Worm (Caenorhabditis elegans) whole organism, L3 larva: ENCODE data around the gene C50F4.12.

Source experiments
- elt-2 ChIP-seq: sonication (generic microtip); optimal IDR thresholded peaks from 2 replicates; lab custom pipeline; 2016; ENCODE audit warnings: missing genetic modification reagents, mild to moderate bottlenecking, missing genetic modification characterization, missing compliant biosample characterization
- jun-1 ChIP-seq: fragments of 150-350 bp; optimal IDR thresholded peaks from 2 replicates; lab custom pipeline; 2014; ENCODE audit warnings: missing biosample characterization, missing genetic modification reagents, missing genetic modification characterization
- nhr-12 ChIP-seq: fragments of 150-350 bp; optimal IDR thresholded peaks from 2 replicates; lab custom pipeline; 2014; ENCODE audit warnings: missing biosample characterization, missing genetic modification characterization

DNA sequence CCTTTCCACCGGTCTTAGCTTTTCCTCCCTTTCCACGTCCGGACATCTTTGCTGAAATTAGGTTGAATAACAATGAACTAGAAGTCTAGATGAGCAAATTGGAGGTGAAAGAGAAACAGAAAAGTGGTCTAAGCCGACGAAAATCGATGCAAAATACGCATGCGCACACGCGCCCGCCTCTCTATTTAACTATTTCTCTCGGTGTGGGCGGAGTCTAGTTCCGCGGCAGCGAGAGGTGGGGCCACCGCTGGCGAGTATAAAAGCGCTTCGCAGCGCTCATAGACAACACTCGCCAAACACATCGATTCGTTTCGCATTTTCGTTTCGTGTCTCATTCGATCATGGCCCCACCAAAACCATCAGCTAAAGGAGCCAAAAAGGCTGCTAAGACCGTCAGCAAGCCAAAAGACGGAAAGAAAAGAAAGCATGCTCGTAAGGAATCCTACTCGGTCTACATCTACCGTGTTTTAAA lies 5.7 kb upstream of the C50F4.12 start, which contains the start of the genes his-35 and his-41:
- TF ChIP-seq jun-1 (tag; lab: Kevin White, UChicago) (peak; percentile 41), nhr-12 (tag; lab: Kevin White, UChicago) (no peak), elt-2 (tag; lab: Kevin White, UChicago) (no peak)
